Comparison of ENCODE assay signal across 4 worm cellular contexts in genomic region chrV:17022613-17023322, ce11.
TF ChIP-seq lines count a peak whose summit lies in the region.

TSS of gene F49H6.8 (minus strand) at chrV:17022663.
TSS of gene F49H6.5 (plus strand) at chrV:17023241.

TF ChIP-seq in whole organism, L1 larva, 84 proteins besides CTCF, POLR2A, EP300 and RAD21:
- TF ChIP-seq aly-2 (tag; optimal IDR thresholded peaks at IDR 0.05; lab: Kevin White, UChicago) (no peak), lin-35 (GFP tag; optimal IDR thresholded peaks at IDR 0.05; lab: Kevin White, UChicago) (peak in 1 of 2 experiments; percentile 20), C34B4.2 (tag; optimal IDR thresholded peaks at IDR 0.05; lab: Kevin White, UChicago) (no peak), nhr-19 (GFP tag; conservative IDR thresholded peaks at IDR 0.05; lab: Robert Waterston, UW) (no peak), hpl-2 (GFP tag; optimal IDR thresholded peaks at IDR 0.05; lab: Kevin White, UChicago) (no peak), aha-1 (tag; optimal IDR thresholded peaks at IDR 0.05; lab: Kevin White, UChicago) (no peak), tlp-1 (tag; optimal IDR thresholded peaks at IDR 0.05; lab: Kevin White, UChicago) (peak; percentile 42), elt-2 (tag; optimal IDR thresholded peaks at IDR 0.05; lab: Kevin White, UChicago) (peak; percentile 51), skn-1 (tag; optimal IDR thresholded peaks at IDR 0.05; lab: Kevin White, UChicago) (no peak), C04F5.9 (tag; optimal IDR thresholded peaks at IDR 0.05; lab: Kevin White, UChicago) (no peak)

TF ChIP-seq in whole organism, L3 larva, 47 proteins besides CTCF, POLR2A, EP300 and RAD21:
- TF ChIP-seq jun-1 (tag; optimal IDR thresholded peaks at IDR 0.05; lab: Kevin White, UChicago) (peak; percentile 21), nhr-25 (tag; optimal IDR thresholded peaks at IDR 0.05; lab: Kevin White, UChicago) (no peak), hmg-11 (tag; optimal IDR thresholded peaks at IDR 0.05; lab: Kevin White, UChicago) (no peak), sea-2 (GFP tag; optimal IDR thresholded peaks at IDR 0.05; lab: Kevin White, UChicago) (no peak), nhr-11 (tag; optimal IDR thresholded peaks at IDR 0.05; lab: Kevin White, UChicago) (no peak), aly-2 (tag; optimal IDR thresholded peaks at IDR 0.05; lab: Kevin White, UChicago) (no peak), nhr-12 (tag; optimal IDR thresholded peaks at IDR 0.05; lab: Kevin White, UChicago) (no peak), ceh-16 (tag; optimal IDR thresholded peaks at IDR 0.05; lab: Kevin White, UChicago) (no peak), unc-39 (tag; optimal IDR thresholded peaks at IDR 0.05; lab: Kevin White, UChicago) (no peak), elt-2 (tag; optimal IDR thresholded peaks at IDR 0.05; lab: Kevin White, UChicago) (peak; percentile 70)
TF ChIP-seq in whole organism, L3 larva: peak in this region for 2.

TF ChIP-seq in whole organism, L4 larva, 104 proteins besides CTCF, POLR2A, EP300 and RAD21:
- peak; percentile 52 for TF ChIP-seq dmd-6 (GFP tag; IDR thresholded peaks at IDR 0.05; lab: Robert Waterston, UW)
- no peak for TF ChIP-seq ces-1 (GFP tag; optimal IDR thresholded peaks at IDR 0.05; lab: Kevin White, UChicago)
- no peak for TF ChIP-seq nhr-41 (GFP tag; IDR thresholded peaks at IDR 0.05; lab: Robert Waterston, UW)
- no peak for TF ChIP-seq gei-8 (GFP tag; optimal IDR thresholded peaks at IDR 0.05; lab: Kevin White, UChicago)
- peak; percentile 64 for TF ChIP-seq nhr-28 (tag; optimal IDR thresholded peaks at IDR 0.05; lab: Kevin White, UChicago)
- TF ChIP-seq php-3 (GFP tag; IDR thresholded peaks at IDR 0.05; lab: Robert Waterston, UW) = peak; percentile 67; the same call in 1 of the 2 replicates
- TF ChIP-seq hmg-1.1 (GFP tag; IDR thresholded peaks at IDR 0.05; lab: Robert Waterston, UW) = no peak
- TF ChIP-seq ceh-62 (tag; optimal IDR thresholded peaks at IDR 0.05; lab: Kevin White, UChicago) = no peak
- no peak for TF ChIP-seq nhr-77 (tag; optimal IDR thresholded peaks at IDR 0.05; lab: Kevin White, UChicago)
- TF ChIP-seq ceh-32 (tag; optimal IDR thresholded peaks at IDR 0.05; lab: Kevin White, UChicago; ENCODE audit: poor library complexity) = no peak

TF ChIP-seq in whole organism, young adult, 124 proteins besides CTCF, POLR2A, EP300 and RAD21:
- TF ChIP-seq nhr-80 (tag; optimal IDR thresholded peaks at IDR 0.05; lab: Kevin White, UChicago) (peak; percentile 37), T07F8.4 (tag; optimal IDR thresholded peaks at IDR 0.05; lab: Kevin White, UChicago) (no peak), snpc-4 (GFP tag; optimal IDR thresholded peaks at IDR 0.05; lab: Kevin White, UChicago) (no peak), snpc-4 (tag; optimal IDR thresholded peaks at IDR 0.05; lab: Kevin White, UChicago) (peak in 1 of 4 experiments; percentile 40)
